Fruit fly (Drosophila melanogaster) whole organism, embryonic: ENCODE measurements around the gene Capr.
A peak's percentile ranks its signal among the peaks of the same experiment; 100 is the strongest.

Experiments used
- CG11696 ChIP-seq: fragments of 200-800 bp; sonication (Bioruptor generic); IDR thresholded peaks from 2 replicates; pipeline ENCODE4 v1.3.6; 2022; ENCODE audit warnings: missing biosample characterization, missing genetic modification characterization
- CG13624 ChIP-seq: fragments of 200-800 bp; sonication (Bioruptor generic); optimal IDR thresholded peaks from 2 replicates; lab custom pipeline; 2016; ENCODE audit warnings: missing biosample characterization, missing genetic modification characterization
- CG14050 ChIP-seq: fragments of 200-800 bp; sonication (Bioruptor generic); IDR thresholded peaks from 3 replicates; pipeline ENCODE4 v1.3.6; 2022; ENCODE audit warnings: missing biosample characterization, missing genetic modification characterization
- CG15601 ChIP-seq: fragments of 200-800 bp; sonication (Bioruptor generic); optimal IDR thresholded peaks from 3 replicates; lab custom pipeline; 2019; ENCODE audit warnings: missing biosample characterization, mild to moderate bottlenecking, missing genetic modification characterization, moderate library complexity
- CG17385 ChIP-seq: fragments of 200-800 bp; sonication (Bioruptor generic); optimal IDR thresholded peaks from 3 replicates; lab custom pipeline; 2018; ENCODE audit warnings: missing biosample characterization, mild to moderate bottlenecking, missing genetic modification characterization
- CG18011 ChIP-seq: fragments of 200-800 bp; sonication (Bioruptor generic); optimal IDR thresholded peaks from 2 replicates; lab custom pipeline; 2017; ENCODE audit warnings: missing biosample characterization, missing genetic modification characterization, mild to moderate bottlenecking, moderate library complexity, missing genotype
- CG2678 ChIP-seq: fragments of 200-800 bp; sonication (Bioruptor generic); optimal IDR thresholded peaks from 3 replicates; lab custom pipeline; 2019; ENCODE audit warnings: missing biosample characterization, mild to moderate bottlenecking, missing genetic modification characterization, moderate library complexity
- CG31441 ChIP-seq: fragments of 200-800 bp; sonication (Bioruptor generic); IDR thresholded peaks from 2 replicates; pipeline ENCODE4 v1.3.6; 2022; ENCODE audit warnings: missing biosample characterization, missing genetic modification characterization
- CG33557 ChIP-seq: fragments of 200-800 bp; sonication (Bioruptor generic); optimal IDR thresholded peaks from 2 replicates; lab custom pipeline; 2019; ENCODE audit warnings: missing biosample characterization, mild to moderate bottlenecking, missing genetic modification characterization, moderate library complexity
- CG34376 ChIP-seq: fragments of 200-800 bp; sonication (Bioruptor generic); optimal IDR thresholded peaks from 2 replicates; lab custom pipeline; 2018; ENCODE audit warnings: missing biosample characterization, mild to moderate bottlenecking, missing genetic modification characterization
- CG34422 ChIP-seq: fragments of 200-800 bp; sonication (Bioruptor generic); IDR thresholded peaks from 3 replicates; pipeline ENCODE4 v1.3.6; 2022; ENCODE audit warnings: missing biosample characterization, missing genetic modification characterization
- CG42726 ChIP-seq: fragments of 200-800 bp; sonication (Bioruptor generic); IDR thresholded peaks from 2 replicates; pipeline ENCODE4 v1.3.6; 2022; ENCODE audit warnings: missing biosample characterization, missing genetic modification characterization; ENCODE audit not compliant: partially characterized antibody
- CG7745 ChIP-seq: fragments of 200-800 bp; sonication (Bioruptor generic); optimal IDR thresholded peaks from 2 replicates; lab custom pipeline; 2018; ENCODE audit warnings: missing biosample characterization, mild to moderate bottlenecking, missing genetic modification characterization, moderate library complexity
- CG9797 ChIP-seq: fragments of 200-800 bp; sonication (Bioruptor generic); optimal IDR thresholded peaks from 3 replicates; lab custom pipeline; 2018; ENCODE audit warnings: missing biosample characterization, mild to moderate bottlenecking, missing genetic modification characterization
- Chrac-16 ChIP-seq: fragments of 200-800 bp; sonication (Bioruptor generic); optimal IDR thresholded peaks from 3 replicates; lab custom pipeline; 2016; ENCODE audit warnings: missing biosample characterization, missing genetic modification characterization
- Dbx ChIP-seq: fragments of 200-800 bp; sonication (Bioruptor generic); IDR thresholded peaks from 3 replicates; pipeline ENCODE4 v1.3.6; 2022; ENCODE audit warnings: missing biosample characterization, missing genetic modification characterization
- Dll ChIP-seq: fragments of 200-800 bp; sonication (Bioruptor generic); IDR thresholded peaks from 4 replicates; pipeline ENCODE4 v1.3.6; 2022; ENCODE audit warnings: missing biosample characterization, missing genetic modification characterization; ENCODE audit not compliant: partially characterized antibody
- Doc3 ChIP-seq: fragments of 200-800 bp; sonication (Bioruptor generic); IDR thresholded peaks from 3 replicates; pipeline ENCODE4 v1.3.6; 2022; ENCODE audit warnings: missing biosample characterization, missing genetic modification characterization; ENCODE audit not compliant: partially characterized antibody
- Dref ChIP-seq: fragments of 200-800 bp; sonication (Bioruptor generic); IDR thresholded peaks from 2 replicates; pipeline ENCODE4 v1.3.6; 2022; ENCODE audit warnings: missing biosample characterization, missing genetic modification characterization
- E2f2 ChIP-seq: fragments of 200-800 bp; sonication (Bioruptor generic); IDR thresholded peaks from 2 replicates; pipeline ENCODE4 v1.3.6; 2022; ENCODE audit warnings: missing biosample characterization, missing genetic modification characterization
- ERR ChIP-seq: fragments of 200-800 bp; sonication (Bioruptor generic); optimal IDR thresholded peaks from 2 replicates; lab custom pipeline; 2016; ENCODE audit warnings: missing biosample characterization, missing genetic modification characterization
- GATAe ChIP-seq: fragments of 200-800 bp; sonication (Bioruptor generic); conservative IDR thresholded peaks from 2 replicates; pipeline ENCODE4 v1.3.6; 2022; ENCODE audit warnings: missing biosample characterization, missing genetic modification characterization
- HmgD ChIP-seq: fragments of 200-800 bp; sonication (Bioruptor generic); optimal IDR thresholded peaks from 3 replicates; lab custom pipeline; 2016; ENCODE audit warnings: missing biosample characterization, missing genetic modification characterization
- HmgZ ChIP-seq: fragments of 200-800 bp; sonication (Bioruptor generic); optimal IDR thresholded peaks from 2 replicates; lab custom pipeline; 2018; ENCODE audit warnings: missing biosample characterization, mild to moderate bottlenecking, missing genetic modification characterization
- Hmr ChIP-seq: fragments of 200-800 bp; sonication (Bioruptor generic); optimal IDR thresholded peaks from 3 replicates; lab custom pipeline; 2017; ENCODE audit warnings: mild to moderate bottlenecking, missing biosample characterization, missing genetic modification reagents, missing genetic modification characterization
- Max ChIP-seq: fragments of 200-800 bp; sonication (Bioruptor generic); optimal IDR thresholded peaks from 2 replicates; lab custom pipeline; 2016; ENCODE audit warnings: missing biosample characterization, mild to moderate bottlenecking, missing genetic modification characterization
- Med ChIP-seq: fragments of 200-800 bp; sonication (Bioruptor generic); peaks from one replicate; lab custom pipeline; 2016; ENCODE audit warnings: missing biosample characterization, missing genetic modification characterization, mild to moderate bottlenecking, inconsistent platforms, moderate library complexity
- Side ChIP-seq: fragments of 200-800 bp; sonication (Bioruptor generic); optimal IDR thresholded peaks from 2 replicates; lab custom pipeline; 2016; ENCODE audit warnings: missing biosample characterization, missing genetic modification characterization
- Sin3A ChIP-seq: fragments of >200 bp; optimal IDR thresholded peaks from 2 replicates; lab custom pipeline; 2018
- Six4 ChIP-seq: fragments of 200-800 bp; sonication (Bioruptor generic); optimal IDR thresholded peaks from 2 replicates; lab custom pipeline; 2016; ENCODE audit warnings: missing biosample characterization, missing genetic modification characterization
- TFAM ChIP-seq: fragments of 200-800 bp; sonication (Bioruptor generic); optimal IDR thresholded peaks from 2 replicates; lab custom pipeline; 2017; ENCODE audit warnings: missing biosample characterization, missing genetic modification characterization, inconsistent platforms
- Vsx1 ChIP-seq: fragments of 200-800 bp; sonication (Bioruptor generic); optimal IDR thresholded peaks from 2 replicates; lab custom pipeline; 2017; ENCODE audit warnings: missing biosample characterization, mild to moderate bottlenecking, missing genetic modification characterization, missing genetic modification reagents
- ac ChIP-seq: fragments of 200-800 bp; sonication (Bioruptor generic); optimal IDR thresholded peaks from 3 replicates; lab custom pipeline; 2017; ENCODE audit warnings: missing biosample characterization, mild to moderate bottlenecking, missing genetic modification characterization
- btn ChIP-seq: fragments of 200-800 bp; sonication (Bioruptor generic); optimal IDR thresholded peaks from 2 replicates; lab custom pipeline; 2016; ENCODE audit warnings: missing biosample characterization, missing genetic modification characterization
- caup ChIP-seq: fragments of 200-800 bp; sonication (Bioruptor generic); optimal IDR thresholded peaks from 3 replicates; lab custom pipeline; 2017; ENCODE audit warnings: missing biosample characterization, mild to moderate bottlenecking, missing genetic modification characterization, moderate library complexity; ENCODE audit not compliant: severe bottlenecking
- cwo ChIP-seq: fragments of 200-800 bp; sonication (Bioruptor generic); optimal IDR thresholded peaks from 3 replicates; lab custom pipeline; 2017; ENCODE audit warnings: missing biosample characterization, missing genetic modification characterization, mild to moderate bottlenecking, moderate library complexity, missing genetic modification reagents
- danr ChIP-seq: fragments of 200-800 bp; sonication (Bioruptor generic); IDR thresholded peaks from 2 replicates; pipeline ENCODE4 v1.3.6; 2022; ENCODE audit warnings: missing biosample characterization, missing genetic modification characterization
- exex ChIP-seq: fragments of 200-800 bp; sonication (Bioruptor generic); optimal IDR thresholded peaks from 4 replicates; lab custom pipeline; 2018; ENCODE audit warnings: missing biosample characterization, mild to moderate bottlenecking, missing genetic modification characterization, moderate library complexity
- fd3F ChIP-seq: fragments of 200-800 bp; sonication (Bioruptor generic); optimal IDR thresholded peaks from 2 replicates; lab custom pipeline; 2018; ENCODE audit warnings: missing biosample characterization, mild to moderate bottlenecking, missing genetic modification characterization, moderate library complexity
- ken ChIP-seq: fragments of 200-800 bp; sonication (Bioruptor generic); IDR thresholded peaks from 3 replicates; pipeline ENCODE4 v1.3.6; 2022; ENCODE audit warnings: missing biosample characterization, missing genetic modification characterization
- peb ChIP-seq: fragments of 200-800 bp; sonication (Bioruptor generic); IDR thresholded peaks from 2 replicates; pipeline ENCODE4 v1.3.6; 2022; ENCODE audit warnings: missing biosample characterization, missing genetic modification characterization
- repo ChIP-seq: fragments of 200-800 bp; sonication (Bioruptor generic); optimal IDR thresholded peaks from 2 replicates; lab custom pipeline; 2016; ENCODE audit warnings: missing biosample characterization, missing genetic modification characterization
- slp2 ChIP-seq: fragments of 200-800 bp; sonication (Bioruptor generic); optimal IDR thresholded peaks from 2 replicates; lab custom pipeline; 2016; ENCODE audit warnings: missing biosample characterization, missing genetic modification characterization
- sob ChIP-seq: fragments of 200-800 bp; sonication (Bioruptor generic); IDR thresholded peaks from 2 replicates; pipeline ENCODE4 v1.3.6; 2022; ENCODE audit warnings: missing biosample characterization, missing genetic modification characterization
- sqz ChIP-seq: fragments of 200-800 bp; sonication (Bioruptor generic); optimal IDR thresholded peaks from 3 replicates; lab custom pipeline; 2018; ENCODE audit warnings: missing biosample characterization, mild to moderate bottlenecking, missing genetic modification characterization
- sug ChIP-seq: fragments of 200-800 bp; optimal IDR thresholded peaks from 2 replicates; lab custom pipeline; 2019; ENCODE audit warnings: missing biosample characterization, mild to moderate bottlenecking, missing genetic modification characterization, moderate library complexity
- tll ChIP-seq, 2 experiments: fragments of 200-800 bp in 1 of 2; fragments of >200 bp in 1 of 2; sonication (Bioruptor generic) in 1 of 2; optimal IDR thresholded peaks; 2 replicates each; lab custom pipeline; 2017 to 2019; ENCODE audit warnings: missing biosample characterization in 2 of 2, missing genetic modification characterization in 2 of 2, mild to moderate bottlenecking in 1 of 2, moderate library complexity in 1 of 2
- trem ChIP-seq: fragments of 200-800 bp; optimal IDR thresholded peaks from 3 replicates; lab custom pipeline; 2019; ENCODE audit warnings: missing biosample characterization, mild to moderate bottlenecking, missing genetic modification characterization, moderate library complexity
- ttk ChIP-seq: fragments of 200-800 bp; sonication (Bioruptor generic); IDR thresholded peaks from 2 replicates; pipeline ENCODE4 v2.1.2; 2022; ENCODE audit warnings: missing biosample characterization, missing genetic modification characterization
- twi ChIP-seq: fragments of 200-800 bp; optimal IDR thresholded peaks from 2 replicates; lab custom pipeline; 2019; ENCODE audit warnings: missing biosample characterization, mild to moderate bottlenecking, missing genetic modification characterization, moderate library complexity

The Capr gene

DNA sequence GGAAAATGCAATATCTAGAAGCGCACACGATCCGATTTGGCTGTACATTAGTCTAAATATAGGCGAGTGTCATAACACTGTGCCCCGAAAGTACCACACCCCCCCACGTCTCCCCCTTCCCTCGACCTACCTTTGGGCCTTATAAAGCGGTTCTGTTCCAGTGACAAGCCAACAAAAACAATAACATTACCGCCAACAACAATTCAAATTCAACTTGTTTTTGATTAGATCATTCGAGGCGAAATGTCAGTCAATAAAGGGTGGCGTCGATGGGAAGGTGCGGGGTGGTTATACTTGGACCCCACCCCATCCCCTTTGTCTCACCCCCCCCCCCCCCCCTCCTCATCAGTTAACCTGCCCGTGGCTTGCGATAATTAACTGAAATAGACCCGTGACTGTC lies 40.0 kb downstream of the Capr start (continued):
- TF ChIP-seq repo (GFP tag; lab: Kevin White, UChicago) (no peak), E2f2 (no peak), sug (peak; percentile 56), Med (GFP tag; lab: Kevin White, UChicago) (peak; percentile 16), CG14050 (GFP tag; lab: Robert Waterston, UW) (no peak), Vsx1 (GFP tag; lab: Kevin White, UChicago) (peak; percentile 51), cwo (GFP tag; lab: Kevin White, UChicago) (peak; percentile 81), HmgD (GFP tag; lab: Kevin White, UChicago) (no peak), Sin3A (lab: Kevin White, UChicago) (no peak), caup (peak; percentile 67)

DNA sequence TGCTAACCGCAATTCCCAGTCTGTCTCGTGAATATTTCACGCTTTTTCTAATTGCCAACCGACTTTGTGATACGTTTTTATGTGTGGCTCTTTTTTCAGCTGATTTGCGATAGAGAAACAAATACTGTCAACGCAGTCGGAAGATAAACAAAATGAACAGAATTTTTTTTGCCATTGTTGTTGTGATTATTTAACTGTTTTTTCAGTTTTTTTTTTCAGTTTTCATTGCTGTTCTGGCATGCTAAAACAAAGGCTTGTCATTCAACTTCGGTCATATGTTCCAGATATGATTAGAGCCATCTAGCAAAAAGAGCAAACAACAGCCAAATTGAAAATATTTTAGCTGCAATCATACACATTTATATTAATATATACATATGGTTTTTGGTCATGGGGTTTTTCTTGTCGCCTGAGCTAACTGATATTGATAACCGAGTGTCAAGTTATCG lies 40.9 kb downstream of the Capr start:
- TF ChIP-seq twi (tag; lab: Kevin White, UChicago) (no peak), CG34376 (GFP tag; lab: Kevin White, UChicago) (peak; percentile 39), CG15601 (no peak), CG33557 (GFP tag; lab: Kevin White, UChicago) (no peak), sqz (GFP tag; lab: Kevin White, UChicago) (peak; percentile 12), sob (GFP tag; lab: Robert Waterston, UW) (peak; percentile 28; the same call in 1 of the 2 replicates), btn (GFP tag; lab: Kevin White, UChicago) (no peak), fd3F (GFP tag; lab: Kevin White, UChicago) (no peak), TFAM (GFP tag; lab: Kevin White, UChicago) (no peak), CG7745 (no peak), ac (no peak), CG42726 (GFP tag; lab: Robert Waterston, UW) (no peak), Dll (GFP tag; lab: Robert Waterston, UW) (no peak), Dref (GFP tag; lab: Robert Waterston, UW) (no peak), CG2678 (no peak), ttk (GFP tag; lab: Robert Waterston, UW) (no peak), CG34422 (no peak), GATAe (GFP tag; lab: Robert Waterston, UW) (peak; percentile 32; the same call in 1 of the 2 replicates), exex (tag; lab: Kevin White, UChicago) (no peak), Side (GFP tag; lab: Kevin White, UChicago) (no peak), cwo (GFP tag; lab: Kevin White, UChicago) (peak; percentile 67), Doc3 (GFP tag; lab: Robert Waterston, UW) (no peak), CG17385 (no peak), tll (GFP tag; optimal IDR thresholded peaks at IDR 0.05; lab: Kevin White, UChicago) (no peak), ken (GFP tag; lab: Robert Waterston, UW) (no peak), peb (no peak), Chrac-16 (GFP tag; lab: Kevin White, UChicago) (no peak), Hmr (GFP tag; lab: Kevin White, UChicago) (peak; percentile 3), slp2 (no peak), sug (peak; percentile 56), Six4 (no peak), danr (GFP tag; lab: Robert Waterston, UW) (no peak), CG13624 (GFP tag; lab: Kevin White, UChicago) (no peak), trem (tag; lab: Kevin White, UChicago) (no peak), CG9797 (GFP tag; lab: Kevin White, UChicago) (no peak), CG11696 (GFP tag; lab: Robert Waterston, UW) (no peak), CG31441 (GFP tag; lab: Robert Waterston, UW) (no peak), CG18011 (no peak), Max (no peak), ERR (GFP tag; lab: Kevin White, UChicago) (no peak), HmgZ (peak; percentile 32), Dbx (GFP tag; lab: Robert Waterston, UW) (no peak)
